Fruit fly (Drosophila melanogaster) ovary, adult (tissue): ENCODE results near the gene Ir7f.

Experiments used
- CG17801 ChIP-seq: fragments of 200-800 bp; optimal IDR thresholded peaks from 2 replicates; lab custom pipeline; 2019; ENCODE audit warnings: missing biosample characterization, mild to moderate bottlenecking, missing genetic modification characterization, moderate library complexity; ENCODE audit not compliant: partially characterized antibody

Ir7f gene

dm6 chrX:7900659-7901058 lies 16.8 kb upstream of the Ir7f start:
- no peak for TF ChIP-seq CG17801 (GFP tag; lab: Kevin White, UChicago)

dm6 chrX:7893411-7894122 lies 9.7 kb upstream of the Ir7f start, which contains the start of the genes CG45089, ND-MNLL and p115:
CG45089 (minus strand) TSS chrX:7893798.
ND-MNLL (minus strand) TSS chrX:7893798.
p115 (plus strand) TSS chrX:7894031.
- TF ChIP-seq CG17801 (GFP tag; lab: Kevin White, UChicago), result peak; percentile 73

dm6 chrX:7892539-7892899 lies 8.7 kb upstream of the Ir7f start:
- TF ChIP-seq CG17801 (GFP tag; lab: Kevin White, UChicago), result peak; percentile 3

- TF ChIP-seq CG17801 (GFP tag; lab: Kevin White, UChicago), result no peak
These were observed 8.0 kb upstream of the Ir7f start, which contains the start of gene Nek2 for dm6 chrX:7891596-7892538. Nek2 (minus strand) TSS chrX:7891646.

dm6 chrX:7888386-7889024 lies 4.7 kb upstream of the Ir7f start, which contains the start of gene Acat1:
Acat1 (minus strand) TSS chrX:7888785.
- peak; percentile 84 for TF ChIP-seq CG17801 (GFP tag; lab: Kevin White, UChicago)

- TF ChIP-seq CG17801 (GFP tag; lab: Kevin White, UChicago), result no peak
These were observed 534 bp upstream of the Ir7f start, which contains the start of gene Ir7g for dm6 chrX:7884360-7884759. Ir7g (plus strand) TSS chrX:7884660.

- no peak for TF ChIP-seq CG17801 (GFP tag; lab: Kevin White, UChicago)
These were observed 2.2 kb downstream of the Ir7f start, which contains the start of gene Ir7e for dm6 chrX:7881579-7881978. Ir7e (minus strand) TSS chrX:7881679.

dm6 chrX:7878736-7879135 lies 5.1 kb downstream of the Ir7f start, which contains the start of gene Ir7d:
Ir7d (minus strand) TSS chrX:7878836.
- no peak for TF ChIP-seq CG17801 (GFP tag; lab: Kevin White, UChicago)

dm6 chrX:7874094-7874493 lies 9.7 kb downstream of the Ir7f start, which contains the start of gene Ir7c:
Ir7c (plus strand) TSS chrX:7874394.
- TF ChIP-seq CG17801 (GFP tag; lab: Kevin White, UChicago), result no peak

- peak; percentile 74 for TF ChIP-seq CG17801 (GFP tag; lab: Kevin White, UChicago)
These were observed 10.5 kb downstream of the Ir7f start, which contains the start of gene dec for dm6 chrX:7873172-7873930. dec (minus strand) TSS chrX:7873222.

dm6 chrX:7866868-7867267 lies 17.0 kb downstream of the Ir7f start, which contains the start of gene Ir7b:
Ir7b (minus strand) TSS chrX:7866968.
- no peak for TF ChIP-seq CG17801 (GFP tag; lab: Kevin White, UChicago)

dm6 chrX:7857873-7858272 lies 26.0 kb downstream of the Ir7f start, which contains the start of gene CG1409:
CG1409 (plus strand) TSS chrX:7858173.
- TF ChIP-seq CG17801 (GFP tag; lab: Kevin White, UChicago), result no peak

- TF ChIP-seq CG17801 (GFP tag; lab: Kevin White, UChicago), result no peak
These were observed 29.7 kb downstream of the Ir7f start, which contains the start of gene CG10920 for dm6 chrX:7854144-7854543. CG10920 (minus strand) TSS chrX:7854244.
